Worm (Caenorhabditis elegans) whole organism, young adult: ENCODE measurements around the gene glb-4.

ENCODE experiments used
- B0035.1 ChIP-seq: sonication (generic microtip); optimal IDR thresholded peaks from 2 replicates; lab custom pipeline; 2016; ENCODE audit warnings: missing genetic modification characterization, mild to moderate bottlenecking, missing compliant biosample characterization, missing genotype, missing genetic modification reagents
- C06A6.2 ChIP-seq: fragments of 200-800 bp; sonication (Bioruptor generic); conservative IDR thresholded peaks from 2 replicates; pipeline ENCODE4 v1.3.6; 2022; ENCODE audit warnings: missing genetic modification characterization, missing compliant biosample characterization
- D2030.7 ChIP-seq: fragments of 200-800 bp; sonication (Bioruptor generic); IDR thresholded peaks from 2 replicates; pipeline ENCODE4 v1.3.6; 2022; ENCODE audit warnings: missing genetic modification reagents, missing genetic modification characterization, missing compliant biosample characterization
- F23B12.7 ChIP-seq: sonication (generic microtip); optimal IDR thresholded peaks from 2 replicates; lab custom pipeline; 2017; ENCODE audit warnings: missing genetic modification characterization, mild to moderate bottlenecking, missing compliant biosample characterization, antibody characterized with exemption, moderate library complexity; ENCODE audit not compliant: insufficient read depth
- F39B2.1 ChIP-seq: fragments of 200-800 bp; sonication (Bioruptor generic); IDR thresholded peaks from 2 replicates; pipeline ENCODE4 v1.3.6; 2022; ENCODE audit warnings: missing genetic modification reagents, missing genetic modification characterization, missing compliant biosample characterization
- F57C9.4 ChIP-seq: sonication (generic microtip); optimal IDR thresholded peaks from 2 replicates; lab custom pipeline; 2017; ENCODE audit warnings: mild to moderate bottlenecking, missing genetic modification characterization, missing compliant biosample characterization
- atf-7 ChIP-seq: sonication (generic microtip); optimal IDR thresholded peaks from 2 replicates; lab custom pipeline; 2017; ENCODE audit warnings: mild to moderate bottlenecking, missing genetic modification characterization, missing compliant biosample characterization
- athp-1 ChIP-seq: sonication (generic microtip); optimal IDR thresholded peaks from 2 replicates; lab custom pipeline; 2017; ENCODE audit warnings: mild to moderate bottlenecking, missing genetic modification characterization, missing compliant biosample characterization
- attf-5 ChIP-seq: fragments of 200-800 bp; sonication (Bioruptor generic); optimal IDR thresholded peaks from 2 replicates; lab custom pipeline; 2018; ENCODE audit warnings: mild to moderate bottlenecking, missing genetic modification characterization, missing compliant biosample characterization
- attf-6 ChIP-seq: fragments of 200-800 bp; sonication (Bioruptor generic); IDR thresholded peaks from 2 replicates; pipeline ENCODE4 v1.3.6; 2022; ENCODE audit warnings: missing genetic modification reagents, missing genetic modification characterization, missing compliant biosample characterization
- ceh-58 ChIP-seq: fragments of 200-800 bp; sonication (Bioruptor generic); IDR thresholded peaks from 2 replicates; pipeline ENCODE4 v1.3.6; 2022; ENCODE audit warnings: missing genetic modification characterization, missing compliant biosample characterization
- chd-7 ChIP-seq: sonication (generic microtip); optimal IDR thresholded peaks from 2 replicates; lab custom pipeline; 2016; ENCODE audit warnings: mild to moderate bottlenecking, missing genetic modification characterization, moderate library complexity, missing compliant biosample characterization
- die-1 ChIP-seq: sonication (generic microtip); optimal IDR thresholded peaks from 2 replicates; lab custom pipeline; 2016; ENCODE audit warnings: missing genotype, mild to moderate bottlenecking, missing genetic modification characterization, missing compliant biosample characterization
- dox-1 ChIP-seq: fragments of 200-800 bp; sonication (Bioruptor generic); IDR thresholded peaks from 2 replicates; pipeline ENCODE4 v1.3.6; 2022; ENCODE audit warnings: missing genetic modification reagents, missing genetic modification characterization, missing compliant biosample characterization
- dpl-1 ChIP-seq: fragments of 150-350 bp; optimal IDR thresholded peaks from 2 replicates; lab custom pipeline; 2014; ENCODE audit warnings: missing biosample characterization, missing genetic modification reagents, missing genetic modification characterization
- efl-1 ChIP-seq: fragments of 150-350 bp; optimal IDR thresholded peaks from 2 replicates; lab custom pipeline; 2014; ENCODE audit warnings: missing biosample characterization, missing genetic modification reagents, missing genetic modification characterization
- egrh-3 ChIP-seq: fragments of 200-800 bp; sonication (Bioruptor generic); IDR thresholded peaks from 2 replicates; pipeline ENCODE4 v1.3.6; 2022; ENCODE audit warnings: missing genetic modification reagents, missing genetic modification characterization, missing compliant biosample characterization
- ekl-4 ChIP-seq: fragments of 200-800 bp; sonication (Bioruptor generic); IDR thresholded peaks from 2 replicates; pipeline ENCODE4 v1.3.6; 2022; ENCODE audit warnings: missing genetic modification reagents, missing genetic modification characterization, missing compliant biosample characterization
- him-1 ChIP-seq: sonication (generic microtip); optimal IDR thresholded peaks from 2 replicates; lab custom pipeline; 2016; ENCODE audit warnings: missing genotype, missing genetic modification reagents, missing genetic modification characterization, missing compliant biosample characterization
- let-607 ChIP-seq, 2 experiments: fragments of 200-800 bp in 1 of 2; sonication (Bioruptor generic) in 1 of 2; sonication (generic microtip) in 1 of 2; optimal IDR thresholded peaks; 2 replicates each; lab custom pipeline; 2016 to 2018; ENCODE audit warnings: mild to moderate bottlenecking in 2 of 2, missing compliant biosample characterization in 2 of 2, missing genetic modification characterization in 2 of 2, moderate library complexity in 2 of 2, missing genotype in 1 of 2
- lin-26 ChIP-seq: fragments of 200-800 bp; sonication (Bioruptor generic); IDR thresholded peaks from 2 replicates; pipeline ENCODE4 v1.3.6; 2022; ENCODE audit warnings: missing genetic modification reagents, missing genetic modification characterization, missing compliant biosample characterization
- lin-35 ChIP-seq, 3 experiments: fragments of 150-350 bp in 2 of 3; sonication (generic microtip) in 1 of 3; optimal IDR thresholded peaks; 2 replicates each; lab custom pipeline; 2014 to 2018; ENCODE audit warnings: missing biosample characterization in 3 of 3, missing genetic modification characterization in 3 of 3, missing genetic modification reagents in 3 of 3
- lin-54 ChIP-seq: fragments of 200-800 bp; sonication (Bioruptor generic); optimal IDR thresholded peaks from 2 replicates; lab custom pipeline; 2018; ENCODE audit warnings: mild to moderate bottlenecking, missing genetic modification characterization, missing compliant biosample characterization
- lir-1 ChIP-seq: fragments of 200-800 bp; sonication (Bioruptor generic); conservative IDR thresholded peaks from 2 replicates; pipeline ENCODE4 v1.3.6; 2022; ENCODE audit warnings: missing genetic modification reagents, missing genetic modification characterization, missing compliant biosample characterization
- lsy-27 ChIP-seq: sonication (generic microtip); optimal IDR thresholded peaks from 2 replicates; lab custom pipeline; 2017; ENCODE audit warnings: missing genetic modification characterization, mild to moderate bottlenecking, missing compliant biosample characterization, antibody characterized with exemption, missing genotype, borderline replicate concordance; ENCODE audit not compliant: insufficient read depth
- nfya-1 ChIP-seq: sonication (generic microtip); optimal IDR thresholded peaks from 2 replicates; lab custom pipeline; 2017; ENCODE audit warnings: antibody characterized with exemption, missing compliant biosample characterization, missing genetic modification characterization, borderline replicate concordance; ENCODE audit not compliant: insufficient read depth
- nfyb-1 ChIP-seq: fragments of 200-800 bp; sonication (Bioruptor generic); IDR thresholded peaks from 2 replicates; pipeline ENCODE4 v1.3.6; 2022; ENCODE audit warnings: missing genetic modification reagents, missing genetic modification characterization, missing compliant biosample characterization
- nhr-120 ChIP-seq: fragments of 200-800 bp; sonication (Bioruptor generic); IDR thresholded peaks from 2 replicates; pipeline ENCODE4 v1.3.6; 2022; ENCODE audit warnings: missing genetic modification characterization, missing compliant biosample characterization
- nhr-80 ChIP-seq: sonication (generic microtip); optimal IDR thresholded peaks from 2 replicates; lab custom pipeline; 2016; ENCODE audit warnings: missing genetic modification characterization, missing compliant biosample characterization
- pbrm-1 ChIP-seq: fragments of 200-800 bp; sonication (Bioruptor generic); IDR thresholded peaks from 2 replicates; pipeline ENCODE4 v1.3.6; 2022; ENCODE audit warnings: missing genetic modification reagents, missing genetic modification characterization, missing compliant biosample characterization
- sdz-38 ChIP-seq: sonication (generic microtip); optimal IDR thresholded peaks from 2 replicates; lab custom pipeline; 2016; ENCODE audit warnings: missing genotype, missing genetic modification characterization, missing compliant biosample characterization
- snpc-4 ChIP-seq, 5 experiments: fragments of 150-350 bp in 1 of 5; sonication (generic microtip) in 4 of 5; optimal IDR thresholded peaks; 2 replicates each; lab custom pipeline; 2014 to 2018; ENCODE audit warnings: missing genetic modification characterization in 5 of 5, missing biosample characterization in 3 of 5, antibody characterized with exemption in 2 of 5, mild to moderate bottlenecking in 2 of 5, missing compliant biosample characterization in 2 of 5, missing genotype in 2 of 5, moderate library complexity in 2 of 5, missing genetic modification reagents in 1 of 5
- somi-1 ChIP-seq: fragments of 200-800 bp; sonication (Bioruptor generic); optimal IDR thresholded peaks from 2 replicates; lab custom pipeline; 2018; ENCODE audit warnings: mild to moderate bottlenecking, missing genetic modification characterization, missing compliant biosample characterization
- sptf-2 ChIP-seq: fragments of 200-800 bp; sonication (Bioruptor generic); optimal IDR thresholded peaks from 2 replicates; lab custom pipeline; 2018; ENCODE audit warnings: mild to moderate bottlenecking, missing genetic modification characterization, missing compliant biosample characterization
- unc-130 ChIP-seq: sonication (generic microtip); optimal IDR thresholded peaks from 2 replicates; lab custom pipeline; 2016; ENCODE audit warnings: missing genetic modification reagents, missing genetic modification characterization, missing compliant biosample characterization
- xnd-1 ChIP-seq: sonication (generic microtip); optimal IDR thresholded peaks from 2 replicates; lab custom pipeline; 2016; ENCODE audit warnings: missing genotype, missing genetic modification reagents, missing genetic modification characterization, missing compliant biosample characterization
- ztf-18 ChIP-seq: sonication (generic microtip); optimal IDR thresholded peaks from 2 replicates; lab custom pipeline; 2016; ENCODE audit warnings: missing genotype, mild to moderate bottlenecking, missing genetic modification characterization, missing compliant biosample characterization
- ztf-3 ChIP-seq: fragments of 200-800 bp; sonication (Bioruptor generic); optimal IDR thresholded peaks from 2 replicates; lab custom pipeline; 2018; ENCODE audit warnings: mild to moderate bottlenecking, missing genetic modification characterization, missing compliant biosample characterization

Gene glb-4

DNA sequence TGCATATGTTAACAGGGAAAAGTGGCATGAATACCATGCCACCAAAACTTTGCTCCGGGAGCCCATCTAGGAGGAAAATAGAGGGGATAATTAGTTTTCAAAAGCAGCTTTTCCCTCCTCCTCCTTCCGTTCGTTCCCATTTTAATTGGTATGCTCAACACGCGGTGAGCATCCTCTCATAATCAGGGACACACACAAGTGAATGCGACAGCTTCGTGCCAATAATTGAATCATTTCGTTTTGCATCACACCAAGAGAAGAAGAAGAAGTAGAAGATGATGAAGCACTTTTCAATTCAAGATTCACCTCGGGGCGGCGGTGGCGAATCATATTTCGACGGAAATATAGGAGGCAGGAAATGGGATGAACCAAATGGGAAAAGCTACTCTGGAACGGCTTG, 22.9 kb downstream of the glb-4 start:
- TF ChIP-seq dox-1 (GFP tag; lab: Robert Waterston, UW) (no peak), C06A6.2 (GFP tag; lab: Robert Waterston, UW) (no peak), unc-130 (GFP tag; lab: Kevin White, UChicago) (no peak), F39B2.1 (GFP tag; lab: Robert Waterston, UW) (no peak), pbrm-1 (GFP tag; lab: Robert Waterston, UW) (no peak), attf-6 (no peak)

DNA sequence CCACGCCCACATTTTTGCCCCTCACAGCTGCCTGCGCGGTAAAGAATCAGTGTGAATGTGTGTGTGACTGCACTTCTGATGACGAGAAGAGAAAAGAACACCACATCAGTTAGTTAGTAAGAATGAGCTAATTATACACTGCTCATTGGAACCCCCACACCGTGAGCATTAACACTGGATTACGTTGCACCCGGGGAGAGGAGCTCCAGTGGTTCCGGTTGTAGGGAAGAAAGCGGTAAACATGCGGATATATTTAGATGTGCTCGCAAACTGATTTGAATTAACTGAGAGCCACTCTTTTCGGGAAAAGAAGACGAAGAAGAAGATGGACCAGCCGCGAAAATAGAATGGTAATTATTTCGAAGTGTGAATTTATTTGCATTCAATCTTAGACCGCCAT, 24.2 kb downstream of the glb-4 start:
- TF ChIP-seq efl-1 (GFP tag; lab: Kevin White, UChicago) (no peak), egrh-3 (no peak), him-1 (tag; lab: Kevin White, UChicago) (no peak), attf-5 (GFP tag; lab: Kevin White, UChicago) (no peak), let-607 (tag; optimal IDR thresholded peaks at IDR 0.05; lab: Kevin White, UChicago) (no peak), ztf-3 (GFP tag; lab: Kevin White, UChicago) (no peak), nfyb-1 (GFP tag; lab: Robert Waterston, UW) (no peak), sptf-2 (GFP tag; lab: Kevin White, UChicago) (no peak)

DNA sequence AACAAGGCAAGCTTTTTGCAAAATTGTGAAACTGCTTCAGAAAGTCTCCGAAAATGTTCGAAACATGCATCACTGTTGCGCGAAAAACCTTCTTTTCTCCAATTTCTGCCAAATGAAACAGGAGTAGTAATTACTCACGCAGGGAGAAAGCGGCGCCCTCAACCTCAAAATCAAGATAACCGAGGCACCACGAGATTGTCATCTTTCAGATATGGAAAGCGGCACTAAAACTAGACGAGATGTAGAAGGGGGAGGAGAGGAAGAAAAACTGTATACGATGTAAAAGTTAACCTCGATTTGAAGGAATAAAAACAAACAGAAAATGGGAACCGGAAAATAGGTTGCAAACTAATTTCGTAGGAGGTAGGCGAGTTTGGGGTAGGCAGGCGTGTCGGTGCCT, 34.5 kb downstream of the glb-4 start:
- TF ChIP-seq chd-7 (tag; lab: Kevin White, UChicago) = no peak
- TF ChIP-seq lir-1 (GFP tag; lab: Robert Waterston, UW) = no peak
- TF ChIP-seq lin-35 (GFP tag; optimal IDR thresholded peaks at IDR 0.05; lab: Kevin White, UChicago) = no peak
- no peak for TF ChIP-seq nhr-120
- TF ChIP-seq ekl-4 (GFP tag; lab: Robert Waterston, UW) = no peak
- no peak for TF ChIP-seq F57C9.4 (tag; lab: Kevin White, UChicago)
- TF ChIP-seq ceh-58 = no peak
- no peak for TF ChIP-seq F23B12.7 (tag; lab: Kevin White, UChicago)
- no peak for TF ChIP-seq lsy-27 (tag; lab: Kevin White, UChicago)
- TF ChIP-seq nhr-80 (tag; lab: Kevin White, UChicago) = no peak
- no peak for TF ChIP-seq B0035.1
- TF ChIP-seq snpc-4 (GFP tag; optimal IDR thresholded peaks at IDR 0.05; lab: Kevin White, UChicago) = no peak
- no peak for TF ChIP-seq snpc-4 (tag; optimal IDR thresholded peaks at IDR 0.05; lab: Kevin White, UChicago)
- TF ChIP-seq sdz-38 (tag; lab: Kevin White, UChicago) = no peak
- TF ChIP-seq ztf-18 = no peak
- TF ChIP-seq dpl-1 (GFP tag; lab: Kevin White, UChicago) = no peak
- TF ChIP-seq, all 124 proteins: peak for 0

DNA sequence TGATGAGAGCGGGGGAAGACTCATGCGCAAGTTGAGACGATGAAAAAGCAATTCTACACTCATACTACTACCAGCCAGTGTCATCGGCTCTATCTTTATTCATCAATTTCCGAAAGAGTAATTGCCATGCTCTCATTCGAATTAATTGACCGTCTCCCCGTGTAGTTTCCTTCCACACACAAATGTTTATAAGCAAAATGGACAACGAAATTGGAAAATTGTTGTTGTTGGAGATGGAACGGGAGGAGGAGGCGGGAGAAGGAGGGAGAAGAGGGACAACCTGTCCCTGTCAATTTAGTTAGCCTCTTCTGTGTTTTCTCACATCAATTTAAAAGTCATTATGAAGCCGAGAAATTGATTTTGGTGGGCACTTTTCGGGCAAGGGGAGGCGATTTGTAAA, 38.4 kb downstream of the glb-4 start:
- TF ChIP-seq lin-26 (no peak), die-1 (tag; lab: Kevin White, UChicago) (no peak), somi-1 (GFP tag; lab: Kevin White, UChicago) (no peak), lin-54 (GFP tag; lab: Kevin White, UChicago) (no peak), athp-1 (tag; lab: Kevin White, UChicago) (no peak), C06A6.2 (GFP tag; lab: Robert Waterston, UW) (no peak), xnd-1 (tag; lab: Kevin White, UChicago) (no peak), D2030.7 (GFP tag; lab: Robert Waterston, UW) (no peak), atf-7 (tag; lab: Kevin White, UChicago) (no peak), nfya-1 (tag; lab: Kevin White, UChicago) (no peak)
